Worm (Caenorhabditis elegans): Measurements from ENCODE around the gene nep-20.

DNA sequence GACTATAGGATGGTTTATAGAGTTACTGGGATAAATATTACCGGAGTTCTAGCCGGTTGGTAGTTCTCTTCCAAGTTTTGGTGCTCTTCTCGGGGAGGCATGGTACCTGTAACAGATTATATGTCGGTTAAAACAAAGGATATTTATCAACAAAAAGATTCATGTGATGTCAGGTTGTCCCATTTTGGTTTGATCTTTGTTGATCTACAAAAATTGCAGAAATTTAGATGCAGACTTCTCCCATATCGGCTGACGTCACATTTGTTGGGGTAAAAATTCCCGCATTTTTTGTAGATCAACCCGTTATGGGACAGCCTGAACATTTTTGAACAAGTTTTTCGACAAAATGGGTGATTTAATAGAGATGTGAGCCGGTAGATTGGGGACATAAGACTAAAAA, 27.3 kb downstream of the nep-20 start, which contains the start of gene Y49F6C.7:
- TF ChIP-seq ceh-9 (tag; optimal IDR thresholded peaks at IDR 0.05) (no peak), ama-1 (optimal IDR thresholded peaks at IDR 0.05) (no peak), nhr-28 (tag; optimal IDR thresholded peaks at IDR 0.05) (no peak), mdl-1 (tag; optimal IDR thresholded peaks at IDR 0.05) (no peak), elt-2 (tag; optimal IDR thresholded peaks at IDR 0.05) (no peak), R02D3.7 (tag; optimal IDR thresholded peaks at IDR 0.05) (no peak), jun-1 (tag; optimal IDR thresholded peaks at IDR 0.05) (no peak), nhr-25 (tag; optimal IDR thresholded peaks at IDR 0.05) (no peak), ceh-82 (tag; optimal IDR thresholded peaks at IDR 0.05) (no peak), nhr-12 (tag; optimal IDR thresholded peaks at IDR 0.05) (no peak), aly-2 (tag; optimal IDR thresholded peaks at IDR 0.05) (no peak), fos-1 (tag; optimal IDR thresholded peaks at IDR 0.05) (no peak), lin-15B (tag; optimal IDR thresholded peaks at IDR 0.05) (no peak)
